Worm (Caenorhabditis elegans) whole organism, mixed stage, embryonic: Measurements from ENCODE around the gene lat-1.

Experiments
- lin-13 ChIP-seq: fragments of 150-350 bp; optimal IDR thresholded peaks from 2 replicates; lab custom pipeline; 2014; ENCODE audit warnings: missing biosample characterization, missing genetic modification characterization
- nhr-237 ChIP-seq: fragments of 150-350 bp; optimal IDR thresholded peaks from 2 replicates; lab custom pipeline; 2014; ENCODE audit warnings: missing biosample characterization, missing genetic modification characterization

ce11 chrII:8877032-8877985 is 19.3 kb upstream of the lat-1 start:
- TF ChIP-seq nhr-237: no peak
- no peak for TF ChIP-seq lin-13 (tag; lab: Kevin White, UChicago)
